Worm (Caenorhabditis elegans): ENCODE data around the gene glb-9.

Gene glb-9

DNA sequence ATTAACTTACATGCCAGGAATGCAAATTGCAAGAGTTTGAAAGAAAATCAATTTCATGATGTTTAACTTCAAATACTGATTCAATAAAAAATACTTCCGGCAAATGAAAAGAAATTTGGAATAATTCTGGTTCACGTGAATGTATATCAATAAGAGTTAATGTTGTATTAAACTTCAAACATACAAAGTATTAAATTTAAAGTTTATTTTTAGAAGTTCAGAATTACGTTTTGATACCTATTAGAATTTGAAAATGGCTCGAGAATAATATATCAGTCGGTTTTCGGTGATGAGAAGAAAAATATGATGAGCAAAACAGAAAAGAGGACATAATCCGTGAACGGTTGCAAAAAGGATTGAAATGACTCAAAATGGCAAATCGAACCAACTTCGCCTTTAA lies 29.5 kb downstream of the glb-9 start, which contains the start of gene D1022.9:
Gene D1022.9 (minus strand): TSS at position 101 of the 400 bp plus-strand sequence.
- no peak for TF ChIP-seq nhr-10 (tag; optimal IDR thresholded peaks at IDR 0.05)
- TF ChIP-seq nhr-6 (tag; optimal IDR thresholded peaks at IDR 0.05): no peak
- TF ChIP-seq ztf-1 (GFP tag; conservative IDR thresholded peaks at IDR 0.05): no peak

DNA sequence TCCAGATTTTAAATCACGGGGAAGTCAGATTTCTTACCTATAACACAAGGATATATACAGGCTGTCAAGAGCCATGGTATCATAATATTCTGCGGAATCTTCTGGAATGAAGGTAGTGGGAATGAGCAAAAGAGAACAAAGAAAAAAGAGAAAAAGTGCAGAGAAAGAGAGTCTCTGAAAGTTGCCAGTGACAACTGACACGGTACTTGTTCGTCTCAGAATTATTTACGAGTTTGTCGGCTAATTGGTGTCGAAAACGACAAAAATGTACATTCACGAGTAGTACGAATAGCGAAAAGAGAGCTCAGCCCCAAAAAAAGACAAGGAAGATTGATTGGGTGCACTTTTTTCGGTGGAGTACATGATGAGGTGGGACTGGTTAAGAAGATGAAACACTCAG lies 36.1 kb downstream of the glb-9 start, which contains the start of gene cah-2:
Gene cah-2 (minus strand): TSS at position 101 of the 400 bp plus-strand sequence.
- TF ChIP-seq egl-27 (tag; optimal IDR thresholded peaks at IDR 0.05): no peak
- TF ChIP-seq sem-4 (tag; optimal IDR thresholded peaks at IDR 0.05): no peak
- TF ChIP-seq ztf-4 (tag; optimal IDR thresholded peaks at IDR 0.05): no peak
- TF ChIP-seq elt-1 (tag; optimal IDR thresholded peaks at IDR 0.05): no peak
- TF ChIP-seq ztf-1 (GFP tag; conservative IDR thresholded peaks at IDR 0.05): no peak

DNA sequence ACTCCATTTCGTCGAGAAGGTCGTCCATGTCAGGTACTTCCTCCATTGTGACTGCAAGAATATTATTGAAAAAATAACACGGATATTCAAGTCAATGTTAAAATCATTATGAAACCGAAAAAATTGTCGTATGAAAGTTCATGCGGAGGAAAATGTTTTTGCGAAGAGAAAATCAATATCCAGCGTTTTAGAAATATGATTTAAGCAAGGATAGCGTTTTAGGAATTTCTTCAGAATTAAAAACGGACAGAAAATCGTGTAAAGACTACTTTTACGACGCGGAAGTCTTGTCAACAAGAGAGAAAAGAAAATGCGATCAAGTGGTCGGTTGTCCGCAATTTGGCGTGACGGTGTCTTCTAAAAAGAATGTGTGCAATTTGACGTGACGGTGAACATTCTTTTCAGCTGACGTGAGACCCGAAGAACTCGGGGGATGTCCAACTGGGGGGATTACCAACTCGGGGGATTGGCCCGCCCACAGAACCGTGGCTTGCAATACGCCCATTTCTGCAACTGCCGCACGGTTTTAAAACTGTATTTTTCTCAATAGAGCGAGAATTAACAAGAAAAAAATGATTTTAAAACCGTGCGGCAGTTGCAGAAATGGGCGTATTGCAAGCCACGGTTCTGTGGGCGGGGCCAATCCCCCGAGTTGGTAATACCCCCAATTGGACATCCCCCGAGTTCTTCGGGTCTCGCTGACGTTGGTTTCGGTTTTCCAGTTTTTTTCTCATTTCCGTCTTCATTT lies 40.5 kb downstream of the glb-9 start, which contains the start of the genes aka-1 and ubc-6:
Gene aka-1 (minus strand): TSS at position 51 of the 748 bp plus-strand sequence.
Gene ubc-6 (plus strand): TSS at position 701 of the 748 bp plus-strand sequence.
- TF ChIP-seq lsy-2 (tag; optimal IDR thresholded peaks at IDR 0.05) (peak; percentile 58 to 87), ztf-1 (GFP tag; conservative IDR thresholded peaks at IDR 0.05) (no peak), ztf-4 (tag; optimal IDR thresholded peaks at IDR 0.05) (peak; percentile 0), alr-1 (tag; optimal IDR thresholded peaks at IDR 0.05) (no peak), egl-27 (tag; optimal IDR thresholded peaks at IDR 0.05) (peak; percentile 52), F13H6.1 (tag; optimal IDR thresholded peaks at IDR 0.05) (peak; percentile 92), unc-39 (tag; optimal IDR thresholded peaks at IDR 0.05) (no peak), blmp-1 (tag; optimal IDR thresholded peaks at IDR 0.05; ENCODE audit: insufficient read depth) (peak; percentile 47), ama-1 (optimal IDR thresholded peaks at IDR 0.05) (no peak), ztf-11 (tag; optimal IDR thresholded peaks at IDR 0.05) (no peak), unc-55 (GFP tag; optimal IDR thresholded peaks at IDR 0.05) (peak; percentile 80), aly-2 (tag; optimal IDR thresholded peaks at IDR 0.05) (no peak), gmeb-1 (tag; optimal IDR thresholded peaks at IDR 0.05) (peak; percentile 72), lin-13 (GFP tag; optimal IDR thresholded peaks at IDR 0.05) (peak; percentile 78), mab-5 (tag; optimal IDR thresholded peaks at IDR 0.05) (peak; percentile 55), unc-62 (GFP tag; optimal IDR thresholded peaks at IDR 0.05) (no peak), R02D3.7 (tag; optimal IDR thresholded peaks at IDR 0.05) (no peak), nhr-237 (tag; optimal IDR thresholded peaks at IDR 0.05) (peak; percentile 41), crh-2 (tag; optimal IDR thresholded peaks at IDR 0.05) (peak; percentile 77), sma-9 (GFP tag; optimal IDR thresholded peaks at IDR 0.05) (peak; percentile 60), sma-9 (tag; optimal IDR thresholded peaks at IDR 0.05) (no peak), C34F6.9 (tag; optimal IDR thresholded peaks at IDR 0.05) (peak; percentile 81), nhr-10 (tag; optimal IDR thresholded peaks at IDR 0.05) (no peak), ceh-82 (tag; optimal IDR thresholded peaks at IDR 0.05) (no peak), sem-4 (tag; optimal IDR thresholded peaks at IDR 0.05) (peak; percentile 80), nhr-11 (tag; optimal IDR thresholded peaks at IDR 0.05) (no peak), lin-39 (tag; optimal IDR thresholded peaks at IDR 0.05) (no peak), nhr-129 (tag; optimal IDR thresholded peaks at IDR 0.05) (peak; percentile 84), zag-1 (tag; optimal IDR thresholded peaks at IDR 0.05) (peak; percentile 37), skn-1 (tag; optimal IDR thresholded peaks at IDR 0.05) (no peak), nhr-12 (tag; optimal IDR thresholded peaks at IDR 0.05) (no peak), nhr-77 (tag; optimal IDR thresholded peaks at IDR 0.05) (peak; percentile 28), mdl-1 (tag; optimal IDR thresholded peaks at IDR 0.05) (peak in 1 of 2 experiments; percentile 52), ceh-16 (tag; optimal IDR thresholded peaks at IDR 0.05) (no peak), peb-1 (tag; optimal IDR thresholded peaks at IDR 0.05) (no peak), elt-3 (tag; optimal IDR thresholded peaks at IDR 0.05) (no peak), nhr-23 (tag; optimal IDR thresholded peaks at IDR 0.05) (no peak), nhr-6 (tag; optimal IDR thresholded peaks at IDR 0.05) (peak; percentile 59), mbf-1 (tag; optimal IDR thresholded peaks at IDR 0.05) (no peak), snpc-4 (tag; optimal IDR thresholded peaks at IDR 0.05) (peak; percentile 33), lin-11 (tag; optimal IDR thresholded peaks at IDR 0.05) (peak; percentile 89), nhr-25 (tag; optimal IDR thresholded peaks at IDR 0.05) (peak; percentile 83), nhr-21 (tag; optimal IDR thresholded peaks at IDR 0.05) (peak; percentile 79), sma-3 (GFP tag; optimal IDR thresholded peaks at IDR 0.05) (peak; percentile 95), elt-1 (tag; optimal IDR thresholded peaks at IDR 0.05) (no peak), ZK546.5 (tag; optimal IDR thresholded peaks at IDR 0.05) (no peak), Y55F3AM.14 (GFP tag; optimal IDR thresholded peaks at IDR 0.05) (peak; percentile 71), dmd-4 (tag; optimal IDR thresholded peaks at IDR 0.05) (no peak), fos-1 (tag; optimal IDR thresholded peaks at IDR 0.05) (peak; percentile 68)
